Fruit fly (Drosophila melanogaster): ENCODE results near the gene CG34161.
A peak's percentile ranks its signal among the peaks of the same experiment; 100 is the strongest.

Gene CG34161

DNA sequence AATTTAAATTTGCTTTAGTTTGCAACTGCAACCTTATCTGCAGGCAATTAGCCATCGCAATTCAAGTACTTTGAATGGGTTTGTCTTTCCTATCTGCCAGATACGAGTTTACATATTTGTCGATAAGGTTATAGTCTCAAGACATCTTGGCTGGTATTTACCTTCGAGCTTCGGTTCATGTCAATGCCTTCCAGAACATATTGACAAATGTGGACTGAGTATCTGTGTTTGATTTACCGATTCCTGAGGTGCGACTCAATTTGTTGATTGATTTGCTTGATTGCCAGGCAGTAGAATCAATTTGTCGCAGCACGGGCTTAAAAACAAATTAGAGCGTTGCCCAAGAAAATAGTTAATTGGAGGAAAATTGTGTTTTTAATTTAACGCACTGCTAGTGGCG lies 28.7 kb downstream of the CG34161 start (continued):
- TF ChIP-seq stc (GFP tag; IDR thresholded peaks at IDR 0.05) (no peak), Asciz (GFP tag; optimal IDR thresholded peaks at IDR 0.05) (peak; percentile 22), ase (GFP tag; IDR thresholded peaks at IDR 0.05) (no peak), GATAe (GFP tag; conservative IDR thresholded peaks at IDR 0.05) (no peak), CG2678 (tag; optimal IDR thresholded peaks at IDR 0.05) (peak; percentile 40), sd (tag; optimal IDR thresholded peaks at IDR 0.05) (peak; percentile 35), dmrt11E (tag; optimal IDR thresholded peaks at IDR 0.05) (peak; percentile 78), HHEX (GFP tag; optimal IDR thresholded peaks at IDR 0.05) (peak; percentile 48), CG4707 (GFP tag; optimal IDR thresholded peaks at IDR 0.05) (peak; percentile 53), Hmr (GFP tag; optimal IDR thresholded peaks at IDR 0.05) (peak; percentile 8), CG4854 (GFP tag; optimal IDR thresholded peaks at IDR 0.05) (no peak), Med (GFP tag) (peak; percentile 80), CG10462 (GFP tag; optimal IDR thresholded peaks at IDR 0.05) (no peak), Dek (tag; optimal IDR thresholded peaks at IDR 0.05) (no peak), sug (tag; optimal IDR thresholded peaks at IDR 0.05) (peak; percentile 14), CG11560 (tag; IDR thresholded peaks at IDR 0.05) (no peak), CG5180 (GFP tag; optimal IDR thresholded peaks at IDR 0.05) (peak; percentile 28), Bgb (GFP tag; IDR thresholded peaks at IDR 0.05; ENCODE audit: partially characterized antibody) (no peak), ATbp (GFP tag; optimal IDR thresholded peaks at IDR 0.05) (peak; percentile 33), CG16815 (GFP tag; optimal IDR thresholded peaks at IDR 0.05) (no peak), CkIIα-i1 (GFP tag; IDR thresholded peaks at IDR 0.05) (no peak), croc (GFP tag; conservative IDR thresholded peaks at IDR 0.05) (no peak), slp2 (GFP tag; optimal IDR thresholded peaks at IDR 0.05) (no peak), CG11696 (GFP tag; IDR thresholded peaks at IDR 0.05) (no peak), Sox102F (GFP tag; optimal IDR thresholded peaks at IDR 0.05) (no peak), danr (GFP tag; IDR thresholded peaks at IDR 0.05) (no peak), dm (GFP tag; optimal IDR thresholded peaks at IDR 0.05) (no peak), CG31441 (GFP tag; IDR thresholded peaks at IDR 0.05) (0 out of 2 replicates have a peak, but pooled peaks have one; percentile 17), CG15696 (tag; optimal IDR thresholded peaks at IDR 0.05) (peak; percentile 82), CG3726 (GFP tag; IDR thresholded peaks at IDR 0.05) (no peak), Fer2 (tag; optimal IDR thresholded peaks at IDR 0.05) (no peak), CG1647 (GFP tag; optimal IDR thresholded peaks at IDR 0.05) (no peak), D (optimal IDR thresholded peaks at IDR 0.05) (no peak), D (GFP tag; optimal IDR thresholded peaks at IDR 0.05) (peak; percentile 28), tin (GFP tag; optimal IDR thresholded peaks at IDR 0.05) (no peak), knrl (GFP tag; IDR thresholded peaks at IDR 0.05; ENCODE audit: partially characterized antibody) (no peak), gem (tag; optimal IDR thresholded peaks at IDR 0.05) (peak; percentile 54), CG6683 (GFP tag; optimal IDR thresholded peaks at IDR 0.05) (no peak), CG14860 (GFP tag; IDR thresholded peaks at IDR 0.05; ENCODE audit: partially characterized antibody) (no peak), Opbp (GFP tag; IDR thresholded peaks at IDR 0.05; ENCODE audit: partially characterized antibody) (no peak), CG14050 (GFP tag; IDR thresholded peaks at IDR 0.05) (no peak), Ada2b (GFP tag; IDR thresholded peaks at IDR 0.05) (no peak), CG4820 (GFP tag; optimal IDR thresholded peaks at IDR 0.05) (no peak), sens-2 (GFP tag; IDR thresholded peaks at IDR 0.05) (peak; percentile 54; the same call in 1 of the 2 replicates), fd64A (GFP tag; optimal IDR thresholded peaks at IDR 0.05) (peak; percentile 58), CG9215 (GFP tag; IDR thresholded peaks at IDR 0.05) (no peak), h (optimal IDR thresholded peaks at IDR 0.05) (no peak), her (GFP tag; optimal IDR thresholded peaks at IDR 0.05) (no peak), Six4 (GFP tag; optimal IDR thresholded peaks at IDR 0.05) (no peak), Atf3 (GFP tag; optimal IDR thresholded peaks at IDR 0.05) (no peak), gsb-n (tag; optimal IDR thresholded peaks at IDR 0.05) (peak; percentile 56), CG6791 (GFP tag; IDR thresholded peaks at IDR 0.05; ENCODE audit: partially characterized antibody) (no peak)

All from whole organism, embryonic.